Worm (Caenorhabditis elegans) whole organism, dauer: ENCODE data around the gene gtf-2H5.

Experiments used
- unc-62 ChIP-seq: sonication (generic microtip); optimal IDR thresholded peaks from 2 replicates; lab custom pipeline; 2017; ENCODE audit warnings: missing biosample characterization, missing genetic modification reagents, missing genetic modification characterization

The gtf-2H5 gene

ce11 chrIII:577467-577866, at the start of gene gtf-2H5:
TSS of gene gtf-2H5 (minus strand) at chrIII:577567.
- TF ChIP-seq unc-62: no peak

ce11 chrIII:626091-626490, 48.7 kb upstream of the gtf-2H5 start:
- no peak for TF ChIP-seq unc-62

- TF ChIP-seq unc-62: no peak
Measured at ce11 chrIII:623754-624153, 46.4 kb upstream of the gtf-2H5 start.

ce11 chrIII:620204-620718, 42.9 kb upstream of the gtf-2H5 start, which contains the start of gene T19C3.4:
TSS of gene T19C3.4 (minus strand) at chrIII:620254.
- TF ChIP-seq unc-62: no peak

- no peak for TF ChIP-seq unc-62
Measured at ce11 chrIII:617467-617866, 40.1 kb upstream of the gtf-2H5 start, which contains the start of gene T19C3.2. TSS of gene T19C3.2 (minus strand) at chrIII:617567.

ce11 chrIII:614447-614846, 37.1 kb upstream of the gtf-2H5 start, which contains the start of gene T19C3.3:
TSS of gene T19C3.3 (minus strand) at chrIII:614547.
- no peak for TF ChIP-seq unc-62

- no peak for TF ChIP-seq unc-62
Measured at ce11 chrIII:612759-613158, 35.4 kb upstream of the gtf-2H5 start.

- no peak for TF ChIP-seq unc-62
Measured at ce11 chrIII:611900-612299, 34.5 kb upstream of the gtf-2H5 start.

ce11 chrIII:609549-609948, 32.2 kb upstream of the gtf-2H5 start, which contains the start of gene best-17:
TSS of gene best-17 (minus strand) at chrIII:609649.
- no peak for TF ChIP-seq unc-62

- TF ChIP-seq unc-62: no peak
Measured at ce11 chrIII:605415-606054, 28.2 kb upstream of the gtf-2H5 start, which contains the start of the genes Y55B1AR.4 and ttr-7. TSS of gene Y55B1AR.4 (minus strand) at chrIII:605515. TSS of gene ttr-7 (plus strand) at chrIII:606004.

- TF ChIP-seq unc-62: no peak
Measured at ce11 chrIII:600316-600932, 23.1 kb upstream of the gtf-2H5 start, which contains the start of gene lec-6. TSS of gene lec-6 (minus strand) at chrIII:600366.

- TF ChIP-seq unc-62: no peak
Measured at ce11 chrIII:599279-599678, 21.9 kb upstream of the gtf-2H5 start.

ce11 chrIII:598687-599086, 21.3 kb upstream of the gtf-2H5 start, which contains the start of gene Y55B1AR.2:
TSS of gene Y55B1AR.2 (minus strand) at chrIII:598787.
- TF ChIP-seq unc-62: no peak

ce11 chrIII:598168-598567, 20.8 kb upstream of the gtf-2H5 start:
- no peak for TF ChIP-seq unc-62

ce11 chrIII:595449-595848, 18.1 kb upstream of the gtf-2H5 start:
- TF ChIP-seq unc-62: no peak

- no peak for TF ChIP-seq unc-62
Measured at ce11 chrIII:587009-587408, 9.6 kb upstream of the gtf-2H5 start, which contains the start of gene helq-1. TSS of gene helq-1 (minus strand) at chrIII:587109.

ce11 chrIII:576555-576954, 812 bp downstream of the gtf-2H5 start:
- TF ChIP-seq unc-62: no peak

ce11 chrIII:568815-569214, 8.6 kb downstream of the gtf-2H5 start:
- TF ChIP-seq unc-62: no peak
